Worm (Caenorhabditis elegans) whole organism, early embryonic: Measurements from ENCODE around the gene W01C9.2.

Experiments
- B0310.2 ChIP-seq: sonication (generic microtip); optimal IDR thresholded peaks from 2 replicates; lab custom pipeline; 2016; ENCODE audit warnings: mild to moderate bottlenecking, missing genetic modification characterization, missing compliant biosample characterization
- F13C5.2 ChIP-seq: sonication (generic microtip); optimal IDR thresholded peaks from 2 replicates; lab custom pipeline; 2017; ENCODE audit warnings: mild to moderate bottlenecking, missing genetic modification characterization, inconsistent platforms, missing compliant biosample characterization
- ama-1 ChIP-seq: fragments of 150-350 bp; optimal IDR thresholded peaks from 2 replicates; lab custom pipeline; 2014
- ceh-13 ChIP-seq: fragments of 200-800 bp; sonication (Bioruptor generic); optimal IDR thresholded peaks from 2 replicates; lab custom pipeline; 2018; ENCODE audit warnings: mild to moderate bottlenecking, missing genetic modification characterization, missing compliant biosample characterization
- ets-7 ChIP-seq: sonication (generic microtip); optimal IDR thresholded peaks from 2 replicates; lab custom pipeline; 2016; ENCODE audit warnings: missing genotype, missing genetic modification characterization, missing compliant biosample characterization
- flt-1 ChIP-seq: fragments of 200-800 bp; sonication (Bioruptor generic); IDR thresholded peaks from 2 replicates; pipeline ENCODE4 v1.3.6; 2022; ENCODE audit warnings: missing genetic modification characterization, missing compliant biosample characterization
- hmbx-1 ChIP-seq: sonication (generic microtip); optimal IDR thresholded peaks from 2 replicates; lab custom pipeline; 2016; ENCODE audit warnings: mild to moderate bottlenecking, missing genetic modification characterization, missing compliant biosample characterization
- hmg-4 ChIP-seq: fragments of 200-800 bp; sonication (Bioruptor generic); optimal IDR thresholded peaks from 2 replicates; lab custom pipeline; 2018; ENCODE audit warnings: mild to moderate bottlenecking, missing genetic modification characterization, missing compliant biosample characterization
- hnd-1 ChIP-seq: sonication (generic microtip); optimal IDR thresholded peaks from 2 replicates; lab custom pipeline; 2016; ENCODE audit warnings: missing genetic modification characterization, missing compliant biosample characterization
- pes-1 ChIP-seq: fragments of 200-800 bp; sonication (Bioruptor generic); IDR thresholded peaks from 2 replicates; pipeline ENCODE4 v1.3.6; 2022; ENCODE audit warnings: missing genetic modification reagents, missing genetic modification characterization, missing compliant biosample characterization
- scrt-1 ChIP-seq: fragments of 200-800 bp; sonication (Bioruptor generic); IDR thresholded peaks from 2 replicates; pipeline ENCODE4 v1.3.6; 2022; ENCODE audit warnings: missing genetic modification characterization, missing compliant biosample characterization
- sea-1 ChIP-seq: fragments of 200-800 bp; sonication (Bioruptor generic); conservative IDR thresholded peaks from 2 replicates; pipeline ENCODE4 v1.3.6; 2022; ENCODE audit warnings: missing genetic modification characterization, missing compliant biosample characterization
- tbx-37 ChIP-seq: fragments of 200-800 bp; sonication (Bioruptor generic); conservative IDR thresholded peaks from 2 replicates; pipeline ENCODE4 v1.3.6; 2022; ENCODE audit warnings: missing genetic modification reagents, missing genetic modification characterization, missing compliant biosample characterization
- tra-4 ChIP-seq: sonication (generic microtip); optimal IDR thresholded peaks from 2 replicates; lab custom pipeline; 2017; ENCODE audit warnings: missing genetic modification characterization, missing compliant biosample characterization

DNA sequence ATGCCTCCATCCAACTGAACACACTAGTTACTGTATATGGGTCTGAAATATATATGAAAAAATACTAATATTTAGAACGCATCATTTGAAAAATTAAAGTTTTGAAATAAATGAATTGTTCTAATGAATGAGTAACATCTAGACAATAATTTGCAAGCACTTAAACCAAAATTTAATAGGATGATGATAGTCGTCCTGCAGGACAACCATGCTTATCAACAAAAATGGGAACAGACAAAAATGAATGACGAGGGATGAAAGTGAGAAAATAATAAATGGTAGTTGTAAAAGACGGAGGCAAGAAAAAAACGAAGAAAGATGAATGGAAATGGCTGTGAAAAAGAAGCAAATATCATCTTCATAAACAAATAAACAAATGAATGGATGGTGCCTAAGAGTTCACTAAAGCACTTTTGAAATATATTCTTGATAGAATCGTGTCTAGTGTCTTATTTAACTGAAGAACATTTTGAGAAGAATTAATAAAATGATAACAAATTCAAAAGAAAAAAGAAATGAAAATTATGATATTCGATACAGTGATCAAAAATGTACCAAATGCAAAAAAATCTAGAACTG lies 4.9 kb upstream of the W01C9.2 start, which contains the start of gene gldi-7:
- no peak for TF ChIP-seq hmg-4 (GFP tag; lab: Kevin White, UChicago)
- TF ChIP-seq sea-1 (GFP tag; lab: Robert Waterston, UW) = no peak
- TF ChIP-seq ama-1 (lab: Kevin White, UChicago) = no peak
- no peak for TF ChIP-seq hnd-1 (tag; lab: Kevin White, UChicago)
- TF ChIP-seq pes-1 = no peak
- no peak for TF ChIP-seq scrt-1 (GFP tag; lab: Robert Waterston, UW)
- TF ChIP-seq B0310.2 = no peak
- TF ChIP-seq tra-4 (tag; lab: Kevin White, UChicago) = no peak
- TF ChIP-seq F13C5.2 = no peak
- TF ChIP-seq ceh-13 (GFP tag; lab: Kevin White, UChicago) = no peak
- no peak for TF ChIP-seq ets-7
- no peak for TF ChIP-seq flt-1 (GFP tag; lab: Robert Waterston, UW)
- TF ChIP-seq hmbx-1 = no peak
- no peak for TF ChIP-seq tbx-37 (GFP tag; lab: Robert Waterston, UW)
